Worm (Caenorhabditis elegans): ENCODE measurements around the gene fndc-1.
A peak's percentile ranks its signal among the peaks of the same experiment; 100 is the strongest.

The fndc-1 gene

ce11 chrII:11238869-11239647 is 1.9 kb upstream of the fndc-1 start, which contains the start of the genes rpn-9 and T06D8.9 (continued):
- no peak for TF ChIP-seq F57A8.1 (GFP tag; optimal IDR thresholded peaks at IDR 0.05)
- TF ChIP-seq dpff-1 (tag; optimal IDR thresholded peaks at IDR 0.05) = no peak
- no peak for TF ChIP-seq cebp-2 (GFP tag; IDR thresholded peaks at IDR 0.05)
- TF ChIP-seq nhr-179 (tag; optimal IDR thresholded peaks at IDR 0.05) = no peak
- TF ChIP-seq ama-1 (optimal IDR thresholded peaks at IDR 0.05) = no peak
- no peak for TF ChIP-seq ama-1 (GFP tag; optimal IDR thresholded peaks at IDR 0.05)
- TF ChIP-seq attf-3 (GFP tag; conservative IDR thresholded peaks at IDR 0.05) = peak; percentile 82
- TF ChIP-seq K12H6.12 (tag; optimal IDR thresholded peaks at IDR 0.05) = peak; percentile 48
- no peak for TF ChIP-seq nfya-2 (GFP tag; IDR thresholded peaks at IDR 0.05)
- peak; percentile 77 for TF ChIP-seq ztf-18 (tag; optimal IDR thresholded peaks at IDR 0.05)
- TF ChIP-seq ccch-3 (GFP tag; optimal IDR thresholded peaks at IDR 0.05) = no peak
- TF ChIP-seq ztf-6 (GFP tag; IDR thresholded peaks at IDR 0.05) = no peak
- no peak for TF ChIP-seq F55B11.4 (tag; optimal IDR thresholded peaks at IDR 0.05; ENCODE audit: borderline replicate concordance, insufficient read depth)
- TF ChIP-seq cebp-1 (GFP tag; IDR thresholded peaks at IDR 0.05) = no peak; the same call in 1 of the 2 replicates
- TF ChIP-seq cebp-1 (tag; optimal IDR thresholded peaks at IDR 0.05) = peak; percentile 64
- no peak for TF ChIP-seq C06A6.2 (GFP tag; conservative IDR thresholded peaks at IDR 0.05)
- TF ChIP-seq atf-7 (tag; optimal IDR thresholded peaks at IDR 0.05) = no peak
- peak; percentile 88 for TF ChIP-seq dox-1 (GFP tag; IDR thresholded peaks at IDR 0.05)
- TF ChIP-seq mxl-1 (tag; optimal IDR thresholded peaks at IDR 0.05) = no peak
- no peak; the same call in 1 of the 2 replicates for TF ChIP-seq Y53G8AR.9 (GFP tag; conservative IDR thresholded peaks at IDR 0.05)
- peak; percentile 64 for TF ChIP-seq nhr-80 (tag; optimal IDR thresholded peaks at IDR 0.05)
- TF ChIP-seq Y67H2A.10 (GFP tag; conservative IDR thresholded peaks at IDR 0.05) = peak; percentile 45; the same call in 1 of the 2 replicates
- peak; percentile 29; the same call in 1 of the 2 replicates for TF ChIP-seq attf-6 (GFP tag; IDR thresholded peaks at IDR 0.05)
- no peak for TF ChIP-seq egl-44 (GFP tag; IDR thresholded peaks at IDR 0.05)
- TF ChIP-seq ceh-91 (GFP tag; IDR thresholded peaks at IDR 0.05) = peak; percentile 86
- TF ChIP-seq attf-5 (GFP tag; optimal IDR thresholded peaks at IDR 0.05) = peak; percentile 96
- no peak for TF ChIP-seq B0261.1 (tag; optimal IDR thresholded peaks at IDR 0.05)
- TF ChIP-seq tlf-1 (GFP tag; optimal IDR thresholded peaks at IDR 0.05) = peak; percentile 57
- peak in 2 of 3 experiments; percentile 15 to 71 for TF ChIP-seq lin-35 (GFP tag; optimal IDR thresholded peaks at IDR 0.05)
- TF ChIP-seq ets-4 (GFP tag; optimal IDR thresholded peaks at IDR 0.05) = no peak
- TF ChIP-seq ztf-22 (GFP tag; optimal IDR thresholded peaks at IDR 0.05) = no peak
- peak; percentile 89 for TF ChIP-seq D2030.7 (GFP tag; IDR thresholded peaks at IDR 0.05)
- TF ChIP-seq snpc-4 (GFP tag; optimal IDR thresholded peaks at IDR 0.05) = peak; percentile 17
- peak; percentile 70 to 80 (median 76) for TF ChIP-seq snpc-4 (tag; optimal IDR thresholded peaks at IDR 0.05)
- no peak for TF ChIP-seq T26A5.8 (tag; optimal IDR thresholded peaks at IDR 0.05)
- TF ChIP-seq lin-26 (GFP tag; IDR thresholded peaks at IDR 0.05) = no peak
- TF ChIP-seq snpc-3.4 (tag; optimal IDR thresholded peaks at IDR 0.05) = peak; percentile 48
- TF ChIP-seq unc-130 (GFP tag; optimal IDR thresholded peaks at IDR 0.05) = peak; percentile 70
- TF ChIP-seq mcd-1 (GFP tag; IDR thresholded peaks at IDR 0.05) = peak; percentile 94
- TF ChIP-seq akir-1 (GFP tag; optimal IDR thresholded peaks at IDR 0.05) = no peak
- peak; percentile 83 for TF ChIP-seq snpc-1.1 (tag; optimal IDR thresholded peaks at IDR 0.05; ENCODE audit: insufficient read depth)
- TF ChIP-seq madf-10 (tag; optimal IDR thresholded peaks at IDR 0.05) = peak; percentile 18
- TF ChIP-seq C17E4.6 (GFP tag; IDR thresholded peaks at IDR 0.05) = 0 out of 2 replicates have a peak, but pooled peaks have one; percentile 10
- no peak for TF ChIP-seq Y79H2A.3 (GFP tag; conservative IDR thresholded peaks at IDR 0.05)
- TF ChIP-seq madf-8 (GFP tag; conservative IDR thresholded peaks at IDR 0.05) = peak; percentile 66
- TF ChIP-seq B0336.3 (GFP tag; IDR thresholded peaks at IDR 0.05) = peak; percentile 28; the same call in 1 of the 2 replicates
- peak; percentile 90 for TF ChIP-seq lsl-1 (GFP tag; optimal IDR thresholded peaks at IDR 0.05)
